Fruit fly (Drosophila melanogaster): Measurements from ENCODE around the gene CG12590.
A peak's percentile ranks its signal among the peaks of the same experiment; 100 is the strongest.

CG12590 gene

dm6 chr3R:5198302-5198701 lies 38.9 kb downstream of the CG12590 start (continued):
- TF ChIP-seq pzg (GFP tag; optimal IDR thresholded peaks at IDR 0.05) (no peak), bbx (GFP tag; IDR thresholded peaks at IDR 0.05; ENCODE audit: partially characterized antibody) (no peak), CG3407 (GFP tag; optimal IDR thresholded peaks at IDR 0.05) (no peak), CG18476 (GFP tag; optimal IDR thresholded peaks at IDR 0.05) (no peak), CG9932 (GFP tag; IDR thresholded peaks at IDR 0.05) (no peak; the same call in 1 of the 2 replicates), Kr (GFP tag; optimal IDR thresholded peaks at IDR 0.05) (no peak), CG6765 (GFP tag; optimal IDR thresholded peaks at IDR 0.05) (peak; percentile 18), Gug (GFP tag; IDR thresholded peaks at IDR 0.05) (peak; percentile 41; the same call in 1 of the 4 replicates), fd96Cb (tag; optimal IDR thresholded peaks at IDR 0.05) (peak; percentile 21), CG10543 (GFP tag; optimal IDR thresholded peaks at IDR 0.05) (peak; percentile 41), jing (GFP tag; optimal IDR thresholded peaks at IDR 0.05) (no peak), CG2875 (GFP tag; optimal IDR thresholded peaks at IDR 0.05) (no peak), CG14667 (GFP tag; IDR thresholded peaks at IDR 0.05) (no peak), CG17361 (GFP tag; IDR thresholded peaks at IDR 0.05) (0 out of 3 replicates have a peak, but pooled peaks have one; percentile 26), CG31388 (GFP tag; optimal IDR thresholded peaks at IDR 0.05) (no peak), phol (tag; optimal IDR thresholded peaks at IDR 0.05) (peak; percentile 20), CG7372 (GFP tag; IDR thresholded peaks at IDR 0.05) (peak; percentile 34; the same call in 1 of the 2 replicates), Dfd (GFP tag; optimal IDR thresholded peaks at IDR 0.05) (no peak), dmrt11E (tag; optimal IDR thresholded peaks at IDR 0.05) (no peak), tna (GFP tag; IDR thresholded peaks at IDR 0.05; ENCODE audit: partially characterized antibody) (no peak), fd102C (GFP tag; optimal IDR thresholded peaks at IDR 0.05) (no peak), emc (GFP tag; optimal IDR thresholded peaks at IDR 0.05) (no peak), HLH3B (GFP tag; IDR thresholded peaks at IDR 0.05) (peak; percentile 51; the same call in 1 of the 2 replicates), CG17802 (tag; optimal IDR thresholded peaks at IDR 0.05) (no peak), Hsf (GFP tag; optimal IDR thresholded peaks at IDR 0.05) (peak; percentile 40), ato (GFP tag; IDR thresholded peaks at IDR 0.05; ENCODE audit: partially characterized antibody) (no peak), jigr1 (GFP tag; IDR thresholded peaks at IDR 0.05) (no peak), shn (GFP tag; optimal IDR thresholded peaks at IDR 0.05) (peak; percentile 61), Ada2b (GFP tag; IDR thresholded peaks at IDR 0.05) (peak; percentile 62; the same call in 1 of the 2 replicates), ftz-f1 (GFP tag; optimal IDR thresholded peaks at IDR 0.05) (no peak), CG11695 (GFP tag; IDR thresholded peaks at IDR 0.05) (peak; percentile 64; the same call in 1 of the 3 replicates), eyg (GFP tag; optimal IDR thresholded peaks at IDR 0.05) (peak; percentile 56), lab (GFP tag; optimal IDR thresholded peaks at IDR 0.05) (peak; percentile 89), eve (GFP tag; optimal IDR thresholded peaks at IDR 0.05) (no peak), z (GFP tag; IDR thresholded peaks at IDR 0.05) (no peak), CG5180 (GFP tag; optimal IDR thresholded peaks at IDR 0.05) (peak; percentile 20), CG12391 (tag; optimal IDR thresholded peaks at IDR 0.05) (peak; percentile 42), dmrt99B (tag; optimal IDR thresholded peaks at IDR 0.05) (peak; percentile 73), stc (GFP tag; IDR thresholded peaks at IDR 0.05) (peak; percentile 56; the same call in 1 of the 2 replicates), Doc2 (GFP tag; IDR thresholded peaks at IDR 0.05) (no peak), ewg (GFP tag; optimal IDR thresholded peaks at IDR 0.05) (peak; percentile 31), tgo (GFP tag; IDR thresholded peaks at IDR 0.05) (peak; percentile 32; the same call in 1 of the 3 replicates), danr (GFP tag; IDR thresholded peaks at IDR 0.05) (no peak), al (GFP tag; IDR thresholded peaks at IDR 0.05) (peak; percentile 31; the same call in 1 of the 2 replicates), CG6689 (GFP tag; IDR thresholded peaks at IDR 0.05) (peak; percentile 54; the same call in 1 of the 2 replicates), chn (GFP tag; optimal IDR thresholded peaks at IDR 0.05) (peak; percentile 31), CG2120 (GFP tag; optimal IDR thresholded peaks at IDR 0.05) (peak; percentile 88), zfh2 (GFP tag; optimal IDR thresholded peaks at IDR 0.05) (peak; percentile 65), CG1792 (GFP tag; optimal IDR thresholded peaks at IDR 0.05) (peak; percentile 12), grn (GFP tag; optimal IDR thresholded peaks at IDR 0.05) (no peak), CG3995 (GFP tag; optimal IDR thresholded peaks at IDR 0.05) (peak; percentile 18)
